Worm (Caenorhabditis elegans) whole organism, dauer: ENCODE results near the gene ctps-1.

Source experiments
- unc-62 ChIP-seq: sonication (generic microtip); optimal IDR thresholded peaks from 2 replicates; lab custom pipeline; 2017; ENCODE audit warnings: missing biosample characterization, missing genetic modification reagents, missing genetic modification characterization

The ctps-1 gene

ce11 chrV:16832865-16833264 lies 38.2 kb downstream of the ctps-1 start, which contains the start of gene phy-3:
Gene phy-3 (plus strand): TSS chrV:16833165.
- no peak for TF ChIP-seq unc-62 (GFP tag; lab: Kevin White, UChicago)

- TF ChIP-seq unc-62 (GFP tag; lab: Kevin White, UChicago), result no peak
Observed at ce11 chrV:16833672-16834071, 39.0 kb downstream of the ctps-1 start.

ce11 chrV:16834989-16835388 lies 40.3 kb downstream of the ctps-1 start, which contains the start of gene tni-3:
Gene tni-3 (minus strand): TSS chrV:16835128.
- no peak for TF ChIP-seq unc-62 (GFP tag; lab: Kevin White, UChicago)

ce11 chrV:16836100-16836499 lies 41.4 kb downstream of the ctps-1 start:
- TF ChIP-seq unc-62 (GFP tag; lab: Kevin White, UChicago), result no peak

- TF ChIP-seq unc-62 (GFP tag; lab: Kevin White, UChicago), result no peak
Observed at ce11 chrV:16838435-16838834, 43.8 kb downstream of the ctps-1 start.

ce11 chrV:16840283-16840682 lies 45.6 kb downstream of the ctps-1 start:
- no peak for TF ChIP-seq unc-62 (GFP tag; lab: Kevin White, UChicago)

ce11 chrV:16840961-16841360 lies 46.3 kb downstream of the ctps-1 start, which contains the start of gene clec-40:
Gene clec-40 (minus strand): TSS chrV:16841061.
- TF ChIP-seq unc-62 (GFP tag; lab: Kevin White, UChicago), result no peak

- no peak for TF ChIP-seq unc-62 (GFP tag; lab: Kevin White, UChicago)
Observed at ce11 chrV:16842941-16843340, 48.3 kb downstream of the ctps-1 start, which contains the start of gene clec-25. Gene clec-25 (plus strand): TSS chrV:16843241.

ce11 chrV:16848498-16848897 lies 53.8 kb downstream of the ctps-1 start, which contains the start of the genes clec-36 and clec-26:
Gene clec-36 (minus strand): TSS chrV:16848598.
Gene clec-26 (plus strand): TSS chrV:16848611.
- TF ChIP-seq unc-62 (GFP tag; lab: Kevin White, UChicago), result no peak

ce11 chrV:16852002-16852401 lies 57.3 kb downstream of the ctps-1 start, which contains the start of gene clec-37:
Gene clec-37 (minus strand): TSS chrV:16852102.
- TF ChIP-seq unc-62 (GFP tag; lab: Kevin White, UChicago), result no peak
